Worm (Caenorhabditis elegans): ENCODE results near the gene R02F2.8.

Gene R02F2.8

DNA sequence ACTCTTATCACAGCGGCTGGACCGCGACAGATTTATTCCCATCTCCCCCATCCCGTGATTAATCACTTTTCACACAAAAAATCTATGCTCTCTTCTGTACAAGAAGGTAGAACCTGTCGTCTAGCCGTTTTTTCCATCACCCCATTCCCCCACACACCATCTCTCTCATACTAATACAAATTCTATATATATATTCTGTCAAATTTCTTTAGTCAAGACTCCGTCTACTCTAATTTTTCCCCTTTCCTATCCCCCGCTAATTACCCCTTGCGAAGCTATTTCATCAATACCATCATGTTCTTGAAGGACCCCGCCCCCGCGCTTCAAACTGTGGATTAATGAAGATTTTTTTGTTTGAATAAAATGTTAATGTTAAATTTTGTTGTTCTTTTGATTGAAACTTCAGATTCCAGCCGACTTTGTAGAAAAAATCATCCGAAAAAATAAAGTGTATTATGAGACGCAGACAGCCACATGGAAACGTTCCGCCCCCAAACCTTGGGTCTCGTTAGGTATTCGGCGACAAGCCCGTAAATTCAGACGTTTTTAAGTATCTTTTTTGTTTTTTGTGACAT, 11.0 kb upstream of the R02F2.8 start:
- TF ChIP-seq elt-1 (tag; optimal IDR thresholded peaks at IDR 0.05): no peak
- TF ChIP-seq jun-1 (tag; optimal IDR thresholded peaks at IDR 0.05): peak; percentile 44
- no peak for TF ChIP-seq skn-1 (tag; optimal IDR thresholded peaks at IDR 0.05)
- TF ChIP-seq ceh-28 (tag; optimal IDR thresholded peaks at IDR 0.05): no peak
- TF ChIP-seq egl-27 (tag; optimal IDR thresholded peaks at IDR 0.05): no peak
- no peak for TF ChIP-seq nfya-1 (tag; optimal IDR thresholded peaks at IDR 0.05; ENCODE audit: insufficient read depth)
- TF ChIP-seq nhr-28 (tag; optimal IDR thresholded peaks at IDR 0.05): no peak
- no peak for TF ChIP-seq sea-2 (GFP tag; optimal IDR thresholded peaks at IDR 0.05)
- TF ChIP-seq lsy-12 (tag; optimal IDR thresholded peaks at IDR 0.05): peak; percentile 72
- peak; percentile 27 for TF ChIP-seq tbx-2 (tag; optimal IDR thresholded peaks at IDR 0.05)
- TF ChIP-seq lin-39 (tag; optimal IDR thresholded peaks at IDR 0.05): no peak
- TF ChIP-seq nhr-76 (tag; optimal IDR thresholded peaks at IDR 0.05): no peak
- TF ChIP-seq daf-12 (tag; optimal IDR thresholded peaks at IDR 0.05): no peak
- TF ChIP-seq mml-1 (tag; optimal IDR thresholded peaks at IDR 0.05): no peak
- TF ChIP-seq pha-4 (tag; optimal IDR thresholded peaks at IDR 0.05): peak; percentile 35
- TF ChIP-seq zag-1 (tag; optimal IDR thresholded peaks at IDR 0.05): no peak
- no peak for TF ChIP-seq eor-1 (tag; optimal IDR thresholded peaks at IDR 0.05)
- TF ChIP-seq snpc-4 (tag; optimal IDR thresholded peaks at IDR 0.05): no peak
- TF ChIP-seq nhr-12 (tag; optimal IDR thresholded peaks at IDR 0.05): no peak
- TF ChIP-seq fkh-2 (tag; optimal IDR thresholded peaks at IDR 0.05): no peak
- TF ChIP-seq ZK546.5 (tag; optimal IDR thresholded peaks at IDR 0.05): no peak
- no peak for TF ChIP-seq nhr-67 (tag; optimal IDR thresholded peaks at IDR 0.05)
- TF ChIP-seq R02D3.7 (tag; optimal IDR thresholded peaks at IDR 0.05): peak; percentile 56
- no peak for TF ChIP-seq ztf-4 (tag; optimal IDR thresholded peaks at IDR 0.05)
- no peak for TF ChIP-seq unc-62 (GFP tag; optimal IDR thresholded peaks at IDR 0.05)
- TF ChIP-seq elt-2 (tag; optimal IDR thresholded peaks at IDR 0.05): peak; percentile 36
- TF ChIP-seq nhr-23 (tag; optimal IDR thresholded peaks at IDR 0.05): peak; percentile 79
- TF ChIP-seq nhr-25 (tag; optimal IDR thresholded peaks at IDR 0.05): peak; percentile 40
- TF ChIP-seq fos-1 (tag; optimal IDR thresholded peaks at IDR 0.05): no peak
- TF ChIP-seq ztf-11 (tag; optimal IDR thresholded peaks at IDR 0.05): no peak
- no peak for TF ChIP-seq elt-3 (tag; optimal IDR thresholded peaks at IDR 0.05)
- no peak for TF ChIP-seq mdl-1 (tag; optimal IDR thresholded peaks at IDR 0.05)
- TF ChIP-seq ceh-16 (tag; optimal IDR thresholded peaks at IDR 0.05): no peak
- TF ChIP-seq nhr-77 (tag; optimal IDR thresholded peaks at IDR 0.05): no peak
- no peak for TF ChIP-seq ceh-9 (tag; optimal IDR thresholded peaks at IDR 0.05)
- TF ChIP-seq unc-39 (tag; optimal IDR thresholded peaks at IDR 0.05): no peak
- TF ChIP-seq egl-5 (tag; optimal IDR thresholded peaks at IDR 0.05): no peak
- no peak for TF ChIP-seq ceh-82 (tag; optimal IDR thresholded peaks at IDR 0.05)
- TF ChIP-seq aly-2 (tag; optimal IDR thresholded peaks at IDR 0.05): no peak
- TF ChIP-seq lin-15B (tag; optimal IDR thresholded peaks at IDR 0.05): no peak
- peak; percentile 92 for TF ChIP-seq ama-1 (optimal IDR thresholded peaks at IDR 0.05)
- TF ChIP-seq hmg-11 (tag; optimal IDR thresholded peaks at IDR 0.05): no peak
- TF ChIP-seq pqm-1 (tag; optimal IDR thresholded peaks at IDR 0.05): no peak
- TF ChIP-seq fkh-10 (GFP tag; optimal IDR thresholded peaks at IDR 0.05): no peak
- TF ChIP-seq nhr-43 (tag; optimal IDR thresholded peaks at IDR 0.05; ENCODE audit: poor library complexity, severe bottlenecking): peak; percentile 71
- no peak for TF ChIP-seq nhr-11 (tag; optimal IDR thresholded peaks at IDR 0.05)
- no peak for TF ChIP-seq nhr-237 (tag; optimal IDR thresholded peaks at IDR 0.05)
